Worm (Caenorhabditis elegans) whole organism, midembryonic: ENCODE results near the gene F46B3.8.

Experiments used
- klf-2 ChIP-seq: fragments of 200-800 bp; sonication (Bioruptor generic); conservative IDR thresholded peaks from 2 replicates; pipeline ENCODE4 v1.3.6; 2022; ENCODE audit warnings: missing genetic modification reagents, missing genetic modification characterization, missing compliant biosample characterization
- ztf-23 ChIP-seq: fragments of 200-800 bp; sonication (Bioruptor generic); IDR thresholded peaks from 2 replicates; pipeline ENCODE4 v1.3.6; 2022; ENCODE audit warnings: missing genetic modification reagents, missing genetic modification characterization, missing compliant biosample characterization

DNA sequence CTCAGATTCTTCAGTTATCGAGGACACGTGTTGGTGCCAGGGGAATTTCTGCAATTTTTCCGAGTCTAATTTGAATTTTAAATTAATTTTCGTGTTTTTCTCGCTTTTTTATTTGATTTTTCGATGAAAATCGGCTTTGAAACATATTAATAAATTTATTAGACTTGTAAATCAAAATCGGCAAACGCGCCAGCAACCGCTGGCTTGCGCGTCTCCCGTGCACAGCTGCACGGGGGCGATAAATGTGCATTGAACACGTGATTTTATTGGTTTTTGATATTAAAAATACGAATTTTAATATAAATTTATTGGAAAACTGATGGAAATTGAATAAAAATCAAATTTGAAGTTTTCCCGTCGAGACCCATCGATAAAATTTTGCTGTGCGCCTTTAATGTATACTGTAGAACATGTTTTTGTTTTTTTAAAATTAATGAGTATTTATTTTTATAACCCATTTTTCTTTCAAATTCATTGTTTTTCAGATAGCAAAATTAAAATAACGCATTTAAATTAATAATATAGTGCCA, 42.4 kb downstream of the F46B3.8 start, which contains the start of gene F26F2.7:
- no peak for TF ChIP-seq klf-2 (GFP tag; lab: Robert Waterston, UW)
- TF ChIP-seq ztf-23 (GFP tag; lab: Robert Waterston, UW): peak; percentile 56; the same call in 1 of the 2 replicates
